Fruit fly (Drosophila melanogaster): Measurements from ENCODE around the gene CG34293.

The CG34293 gene

dm6 chr3R:27193079-27193478 is 27.7 kb upstream of the CG34293 start (continued):
- TF ChIP-seq CG16779 (tag; optimal IDR thresholded peaks at IDR 0.05): no peak
- no peak for TF ChIP-seq CG6792 (GFP tag; optimal IDR thresholded peaks at IDR 0.05)
- no peak for TF ChIP-seq svp (GFP tag)
- TF ChIP-seq CG6854 (GFP tag; optimal IDR thresholded peaks at IDR 0.05): no peak
- peak; percentile 35 for TF ChIP-seq pdm3 (GFP tag; optimal IDR thresholded peaks at IDR 0.05)

- TF ChIP-seq Ets96B (tag; optimal IDR thresholded peaks at IDR 0.05): no peak
- no peak for TF ChIP-seq CG8632 (GFP tag; optimal IDR thresholded peaks at IDR 0.05)
- no peak for TF ChIP-seq fd85E (GFP tag; optimal IDR thresholded peaks at IDR 0.05)
- no peak for TF ChIP-seq Ets21C (GFP tag; optimal IDR thresholded peaks at IDR 0.05)
- no peak for TF ChIP-seq CG31627 (GFP tag; optimal IDR thresholded peaks at IDR 0.05)
- TF ChIP-seq Sox14 (GFP tag; optimal IDR thresholded peaks at IDR 0.05): no peak
- TF ChIP-seq Hr4 (GFP tag; optimal IDR thresholded peaks at IDR 0.05): no peak
- no peak for TF ChIP-seq Smox (GFP tag; optimal IDR thresholded peaks at IDR 0.05)
- no peak for TF ChIP-seq esn (GFP tag; optimal IDR thresholded peaks at IDR 0.05)
- TF ChIP-seq fkh (GFP tag; optimal IDR thresholded peaks at IDR 0.05): no peak
- TF ChIP-seq svp (GFP tag): no peak
- no peak for TF ChIP-seq OdsH (GFP tag; optimal IDR thresholded peaks at IDR 0.05)
- TF ChIP-seq Lpt (GFP tag; optimal IDR thresholded peaks at IDR 0.05): no peak
- no peak for TF ChIP-seq vri (GFP tag; optimal IDR thresholded peaks at IDR 0.05)
- TF ChIP-seq salr (GFP tag; optimal IDR thresholded peaks at IDR 0.05): no peak
- TF ChIP-seq lz (GFP tag; optimal IDR thresholded peaks at IDR 0.05): no peak
- no peak for TF ChIP-seq acj6 (GFP tag; optimal IDR thresholded peaks at IDR 0.05)
These were observed 21.5 kb upstream of the CG34293 start for dm6 chr3R:27186849-27187248.

dm6 chr3R:27185933-27186571 is 20.7 kb upstream of the CG34293 start:
- peak; percentile 60 for TF ChIP-seq OdsH (GFP tag; optimal IDR thresholded peaks at IDR 0.05)
- TF ChIP-seq Sox15 (GFP tag; optimal IDR thresholded peaks at IDR 0.05): peak; percentile 4
- peak; percentile 7 for TF ChIP-seq CG16779 (tag; optimal IDR thresholded peaks at IDR 0.05)
- peak; percentile 60 for TF ChIP-seq CG10669 (GFP tag; optimal IDR thresholded peaks at IDR 0.05)
- peak; percentile 32 for TF ChIP-seq CG11902 (GFP tag; optimal IDR thresholded peaks at IDR 0.05)
- TF ChIP-seq ss (GFP tag; optimal IDR thresholded peaks at IDR 0.05): peak; percentile 51 to 74
- peak; percentile 63 for TF ChIP-seq net (GFP tag; optimal IDR thresholded peaks at IDR 0.05)
- TF ChIP-seq fd85E (GFP tag; optimal IDR thresholded peaks at IDR 0.05): no peak
- peak; percentile 73; the same call in 2 of the 3 replicates for TF ChIP-seq CG6163 (GFP tag; IDR thresholded peaks at IDR 0.05)
- peak; percentile 32; the same call in 1 of the 3 replicates for TF ChIP-seq CG8119 (GFP tag; IDR thresholded peaks at IDR 0.05)
- TF ChIP-seq Smox (GFP tag; optimal IDR thresholded peaks at IDR 0.05): peak; percentile 57
- peak; percentile 50 for TF ChIP-seq fd59A (GFP tag; optimal IDR thresholded peaks at IDR 0.05)
- TF ChIP-seq dac (GFP tag; optimal IDR thresholded peaks at IDR 0.05): no peak
- peak; percentile 22 for TF ChIP-seq Blimp-1 (GFP tag; optimal IDR thresholded peaks at IDR 0.05)
- peak; percentile 71 for TF ChIP-seq pdm3 (GFP tag; optimal IDR thresholded peaks at IDR 0.05)
- TF ChIP-seq CG7368 (GFP tag; optimal IDR thresholded peaks at IDR 0.05): no peak
- peak; percentile 73 for TF ChIP-seq Met (GFP tag; optimal IDR thresholded peaks at IDR 0.05)
- TF ChIP-seq CG15336 (GFP tag; IDR thresholded peaks at IDR 0.05): peak; percentile 55
- TF ChIP-seq CG9139 (GFP tag; optimal IDR thresholded peaks at IDR 0.05): peak; percentile 28
- peak; percentile 27 for TF ChIP-seq vri (GFP tag; optimal IDR thresholded peaks at IDR 0.05)
- TF ChIP-seq spab (GFP tag; optimal IDR thresholded peaks at IDR 0.05): peak; percentile 52
- TF ChIP-seq CG1621 (tag; optimal IDR thresholded peaks at IDR 0.05): peak; percentile 40
- TF ChIP-seq svp (GFP tag): peak; percentile 82
- TF ChIP-seq Gug (GFP tag; IDR thresholded peaks at IDR 0.05): peak; percentile 30; the same call in 1 of the 2 replicates
- TF ChIP-seq CG3032 (tag; optimal IDR thresholded peaks at IDR 0.05): peak; percentile 65
- TF ChIP-seq Ets96B (tag; optimal IDR thresholded peaks at IDR 0.05): peak; percentile 72
- TF ChIP-seq dsx (GFP tag; optimal IDR thresholded peaks at IDR 0.05; ENCODE audit: poor library complexity, severe bottlenecking): peak; percentile 46
- peak; percentile 66 for TF ChIP-seq esn (GFP tag; optimal IDR thresholded peaks at IDR 0.05)
- peak; percentile 63 for TF ChIP-seq eg (GFP tag; IDR thresholded peaks at IDR 0.05)
- peak; percentile 65 for TF ChIP-seq CG3919 (GFP tag; optimal IDR thresholded peaks at IDR 0.05)
- TF ChIP-seq salr (GFP tag; optimal IDR thresholded peaks at IDR 0.05): no peak
- TF ChIP-seq topi (GFP tag; optimal IDR thresholded peaks at IDR 0.05): peak; percentile 61
- no peak for TF ChIP-seq fkh (GFP tag; optimal IDR thresholded peaks at IDR 0.05)
- TF ChIP-seq CG8319 (GFP tag; optimal IDR thresholded peaks at IDR 0.05): peak; percentile 39
- TF ChIP-seq Lpt (GFP tag; optimal IDR thresholded peaks at IDR 0.05): peak; percentile 30
- TF ChIP-seq Hr39 (GFP tag; optimal IDR thresholded peaks at IDR 0.05): peak; percentile 72
- peak; percentile 59 for TF ChIP-seq CG31627 (GFP tag; optimal IDR thresholded peaks at IDR 0.05)

Data from whole organism, prepupa.